Fruit fly (Drosophila melanogaster): ENCODE results near the gene wac.
A peak's percentile ranks its signal among the peaks of the same experiment; 100 is the strongest.

Gene wac

dm6 chr3L:264378-265151, 6.6 kb downstream of the wac start, which contains the start of the genes Tudor-SN and mRpL17 (continued):
- TF ChIP-seq CG18011 (GFP tag; optimal IDR thresholded peaks at IDR 0.05) (no peak), cas (GFP tag; IDR thresholded peaks at IDR 0.05) (no peak), cato (GFP tag; optimal IDR thresholded peaks at IDR 0.05; ENCODE audit: borderline replicate concordance) (peak; percentile 15), Myb (GFP tag; optimal IDR thresholded peaks at IDR 0.05) (no peak), oc (tag; optimal IDR thresholded peaks at IDR 0.05) (no peak), ato (GFP tag; IDR thresholded peaks at IDR 0.05; ENCODE audit: partially characterized antibody) (peak; percentile 95), B-H2 (GFP tag; optimal IDR thresholded peaks at IDR 0.05) (peak; percentile 41), CG43689 (GFP tag; IDR thresholded peaks at IDR 0.05) (no peak), CG12744 (GFP tag; optimal IDR thresholded peaks at IDR 0.05) (no peak), Xbp1 (GFP tag; optimal IDR thresholded peaks at IDR 0.05) (peak; percentile 61), gsb (GFP tag; IDR thresholded peaks at IDR 0.05) (no peak), sqz (GFP tag; optimal IDR thresholded peaks at IDR 0.05) (peak; percentile 60), E2f2 (GFP tag; IDR thresholded peaks at IDR 0.05) (peak; percentile 46; the same call in 1 of the 2 replicates), Fer3 (tag; optimal IDR thresholded peaks at IDR 0.05) (no peak), schlank (tag; optimal IDR thresholded peaks at IDR 0.05) (no peak), usp (GFP tag; optimal IDR thresholded peaks at IDR 0.05) (no peak), GATAe (GFP tag; conservative IDR thresholded peaks at IDR 0.05) (no peak), sr (GFP tag; IDR thresholded peaks at IDR 0.05) (no peak), CG9727 (GFP tag; optimal IDR thresholded peaks at IDR 0.05) (peak; percentile 63), CG31441 (GFP tag; IDR thresholded peaks at IDR 0.05) (peak; percentile 57; the same call in 1 of the 2 replicates), zen2 (GFP tag; IDR thresholded peaks at IDR 0.05; ENCODE audit: partially characterized antibody) (peak; percentile 96), CG31365 (tag; optimal IDR thresholded peaks at IDR 0.05) (no peak), Stat92E (GFP tag; optimal IDR thresholded peaks at IDR 0.05) (no peak), Eip74EF (GFP tag; optimal IDR thresholded peaks at IDR 0.05) (no peak), otp (GFP tag; IDR thresholded peaks at IDR 0.05) (no peak), cwo (GFP tag; optimal IDR thresholded peaks at IDR 0.05) (no peak), danr (GFP tag; IDR thresholded peaks at IDR 0.05) (no peak), CG4424 (GFP tag; optimal IDR thresholded peaks at IDR 0.05) (peak; percentile 60), zf30C (GFP tag; optimal IDR thresholded peaks at IDR 0.05) (no peak), mirr (GFP tag; optimal IDR thresholded peaks at IDR 0.05) (peak; percentile 14), CG2875 (GFP tag; optimal IDR thresholded peaks at IDR 0.05) (no peak), zfh2 (GFP tag; optimal IDR thresholded peaks at IDR 0.05) (peak; percentile 60), org-1 (GFP tag; optimal IDR thresholded peaks at IDR 0.05) (no peak), Hand (GFP tag; optimal IDR thresholded peaks at IDR 0.05) (no peak), CG17328 (GFP tag; IDR thresholded peaks at IDR 0.05) (0 out of 2 replicates have a peak, but pooled peaks have one; percentile 27), dan (GFP tag; IDR thresholded peaks at IDR 0.05) (no peak), CG6683 (GFP tag; optimal IDR thresholded peaks at IDR 0.05) (no peak), Hr51 (GFP tag; optimal IDR thresholded peaks at IDR 0.05) (peak in 1 of 2 experiments; percentile 25), jumu (GFP tag; optimal IDR thresholded peaks at IDR 0.05) (no peak), Lim3 (GFP tag; IDR thresholded peaks at IDR 0.05) (no peak), sim (GFP tag; IDR thresholded peaks at IDR 0.05) (no peak), CG12219 (GFP tag; optimal IDR thresholded peaks at IDR 0.05) (no peak), CG10267 (tag; optimal IDR thresholded peaks at IDR 0.05) (peak; percentile 74), CG8944 (GFP tag; optimal IDR thresholded peaks at IDR 0.05) (peak; percentile 23), bab2 (GFP tag; optimal IDR thresholded peaks at IDR 0.05) (no peak), ro (GFP tag; IDR thresholded peaks at IDR 0.05) (no peak), zen (tag; optimal IDR thresholded peaks at IDR 0.05) (peak; percentile 62), salm (tag; optimal IDR thresholded peaks at IDR 0.05) (no peak), H15 (GFP tag; IDR thresholded peaks at IDR 0.05) (no peak)

All from whole organism, embryonic.